Fruit fly (Drosophila melanogaster): ENCODE data around the gene Gr64b.

The Gr64b gene

DNA sequence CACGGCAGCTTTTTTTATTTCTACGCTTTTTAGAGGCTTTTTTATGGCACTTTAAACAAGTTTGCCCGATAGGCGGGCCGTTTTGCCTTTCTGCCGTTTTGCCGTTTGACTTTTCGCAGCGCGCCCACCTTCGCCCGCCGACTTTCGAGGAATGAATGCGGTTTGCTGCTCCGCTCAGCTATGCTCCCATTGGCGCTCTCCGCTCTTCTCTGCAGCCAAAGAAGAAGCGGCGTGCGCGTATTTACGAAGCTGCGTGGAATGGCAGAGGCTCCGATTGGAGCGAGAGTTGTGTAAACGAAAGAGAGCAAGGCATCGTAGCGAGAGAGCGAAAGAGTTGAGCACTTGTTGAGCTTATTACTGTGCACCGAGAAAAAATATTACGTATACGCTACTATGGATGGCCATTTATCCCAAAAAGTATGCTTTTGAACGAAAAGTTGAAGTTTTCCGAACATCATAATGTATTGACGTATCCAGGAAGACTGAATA lies 43.2 kb downstream of the Gr64b start, which contains the start of gene wit:
TSS of gene wit (minus strand) at position 157 of the 489 bp plus-strand sequence.
- TF ChIP-seq noc (tag; optimal IDR thresholded peaks at IDR 0.05) = peak; percentile 52

DNA sequence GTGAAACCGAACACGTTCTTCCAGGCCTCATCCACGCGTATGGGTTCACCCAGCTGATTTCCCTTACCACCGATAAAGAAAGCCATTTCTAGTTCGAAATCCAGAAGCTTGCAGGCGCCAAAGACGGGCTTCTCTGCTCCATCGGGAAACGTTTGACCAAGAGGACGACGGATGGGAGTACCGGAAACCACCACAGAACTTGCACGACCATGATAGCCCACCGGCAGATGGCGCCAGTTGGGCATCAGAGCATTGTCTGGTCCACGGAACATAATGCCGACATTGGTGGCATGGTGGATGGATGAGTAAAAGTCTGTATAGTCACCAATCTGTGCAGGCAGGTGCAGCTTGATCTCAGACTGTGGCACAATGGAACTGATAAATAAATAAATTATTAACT lies 44.3 kb downstream of the Gr64b start:
- no peak for TF ChIP-seq noc (tag; optimal IDR thresholded peaks at IDR 0.05)

DNA sequence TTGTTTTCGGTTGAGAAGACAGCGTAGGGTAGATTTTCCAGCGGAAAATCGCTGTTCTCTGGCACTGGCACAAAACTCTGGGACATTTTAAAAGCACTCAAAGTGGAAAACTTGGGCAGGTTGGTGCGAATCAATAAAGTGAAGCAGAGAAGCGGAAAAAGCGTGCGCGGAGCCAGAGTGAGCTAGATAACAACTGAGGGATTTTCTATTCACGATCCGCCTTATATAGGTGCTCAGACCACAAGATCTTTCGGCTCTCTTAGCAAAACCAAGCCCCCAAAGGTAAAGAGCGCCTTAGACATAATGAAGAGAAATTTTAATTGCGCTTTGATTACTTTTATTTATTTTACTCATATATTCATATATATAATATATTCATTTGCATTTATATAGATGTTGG lies 45.4 kb downstream of the Gr64b start, which contains the start of gene Faa:
TSS of gene Faa (minus strand) at position 200 of the 400 bp plus-strand sequence.
- no peak for TF ChIP-seq noc (tag; optimal IDR thresholded peaks at IDR 0.05)

DNA sequence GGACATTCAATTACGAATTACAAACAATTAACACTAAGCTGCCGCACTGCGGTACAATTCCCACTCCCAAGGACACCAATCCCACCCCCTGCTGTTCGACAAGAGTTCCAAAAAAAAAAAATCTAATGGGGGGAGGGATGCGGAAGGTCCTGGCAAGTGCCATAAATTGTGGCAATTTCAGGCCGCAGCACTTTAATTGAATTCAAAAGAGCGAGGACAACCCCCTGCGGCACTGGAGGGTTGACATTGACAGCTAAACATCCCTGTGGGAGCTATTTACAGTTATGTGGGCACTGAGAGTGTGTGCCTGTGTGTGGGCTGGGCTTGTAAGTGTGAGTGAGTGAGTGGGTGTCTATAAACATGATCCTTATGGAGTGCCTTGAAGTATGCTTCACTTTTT lies 48.5 kb downstream of the Gr64b start:
- no peak for TF ChIP-seq noc (tag; optimal IDR thresholded peaks at IDR 0.05)

DNA sequence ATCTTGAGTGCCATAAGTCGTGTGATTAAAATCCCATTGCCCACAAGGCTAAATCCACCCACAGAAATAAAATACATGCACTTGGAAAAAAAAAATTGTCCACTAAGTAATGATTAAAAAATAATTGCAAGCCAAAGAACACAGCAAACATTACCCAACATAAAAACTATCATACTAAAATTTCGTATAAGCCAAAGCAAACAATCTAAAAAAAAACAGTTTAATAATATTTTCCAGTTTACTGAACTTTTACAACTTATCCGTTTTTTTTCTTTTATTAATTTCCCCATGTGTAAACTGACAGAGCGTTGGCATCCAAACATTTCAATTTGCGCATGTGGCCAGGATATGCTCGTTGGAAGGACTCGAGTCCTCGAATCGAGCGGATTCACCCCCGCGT lies 51.9 kb downstream of the Gr64b start:
- no peak for TF ChIP-seq noc (tag; optimal IDR thresholded peaks at IDR 0.05)

DNA sequence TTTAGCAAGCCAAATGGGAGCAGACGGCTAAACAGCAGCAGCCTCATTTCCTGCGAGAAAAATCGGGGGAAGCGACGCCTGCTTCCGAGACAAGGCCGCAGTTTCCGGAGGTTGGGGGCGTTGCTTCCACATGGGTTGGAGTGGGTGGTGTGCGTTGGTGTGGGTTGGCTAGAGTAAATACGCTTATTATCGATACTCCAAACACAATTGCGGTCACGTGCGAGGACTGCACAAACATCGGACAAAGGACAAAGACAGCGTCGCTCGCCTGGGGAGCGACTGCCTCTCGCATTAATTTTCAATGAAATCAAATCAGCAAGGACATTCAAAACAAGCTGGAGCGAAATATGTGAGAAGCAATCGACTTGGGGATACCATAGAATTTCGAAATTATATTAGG lies 52.8 kb downstream of the Gr64b start:
- TF ChIP-seq noc (tag; optimal IDR thresholded peaks at IDR 0.05) = no peak

Data from whole organism, larva.